Worm (Caenorhabditis elegans) whole organism, L2 larva: Measurements from ENCODE around the gene sre-56.

Experiments
- C34F6.9 ChIP-seq: fragments of 150-350 bp; optimal IDR thresholded peaks from 2 replicates; lab custom pipeline; 2014; ENCODE audit warnings: missing biosample characterization, missing genetic modification characterization
- F13H6.1 ChIP-seq: sonication (generic microtip); optimal IDR thresholded peaks from 2 replicates; lab custom pipeline; 2016; ENCODE audit warnings: missing genetic modification characterization, missing compliant biosample characterization
- Y55F3AM.14 ChIP-seq: fragments of 200-800 bp; sonication (Bioruptor generic); optimal IDR thresholded peaks from 2 replicates; lab custom pipeline; 2018; ENCODE audit warnings: mild to moderate bottlenecking, missing genetic modification characterization, missing compliant biosample characterization
- ZK546.5 ChIP-seq: sonication (generic microtip); optimal IDR thresholded peaks from 2 replicates; lab custom pipeline; 2017; ENCODE audit warnings: missing biosample characterization, missing genetic modification characterization
- alr-1 ChIP-seq: fragments of 150-350 bp; optimal IDR thresholded peaks from 2 replicates; lab custom pipeline; 2014; ENCODE audit warnings: missing biosample characterization, missing genetic modification characterization
- aly-2 ChIP-seq: fragments of 150-350 bp; optimal IDR thresholded peaks from 2 replicates; lab custom pipeline; 2014; ENCODE audit warnings: missing biosample characterization, missing genetic modification characterization
- blmp-1 ChIP-seq: sonication (generic microtip); optimal IDR thresholded peaks from 2 replicates; lab custom pipeline; 2017; ENCODE audit warnings: missing genetic modification characterization, mild to moderate bottlenecking, missing compliant biosample characterization, antibody characterized with exemption, moderate library complexity; ENCODE audit not compliant: insufficient read depth
- ceh-82 ChIP-seq: fragments of 150-350 bp; optimal IDR thresholded peaks from 2 replicates; lab custom pipeline; 2014; ENCODE audit warnings: missing biosample characterization, missing genetic modification characterization
- crh-2 ChIP-seq: sonication (generic microtip); optimal IDR thresholded peaks from 2 replicates; lab custom pipeline; 2017; ENCODE audit warnings: missing biosample characterization, missing genetic modification characterization
- dmd-4 ChIP-seq: sonication (generic microtip); optimal IDR thresholded peaks from 2 replicates; lab custom pipeline; 2017; ENCODE audit warnings: missing biosample characterization, missing genetic modification characterization
- egl-27 ChIP-seq: sonication (generic microtip); optimal IDR thresholded peaks from 3 replicates; lab custom pipeline; 2017; ENCODE audit warnings: missing biosample characterization, missing genetic modification reagents, missing genetic modification characterization
- elt-1 ChIP-seq: fragments of 150-350 bp; optimal IDR thresholded peaks from 2 replicates; lab custom pipeline; 2014; ENCODE audit warnings: missing biosample characterization, missing genetic modification characterization
- elt-3 ChIP-seq: sonication (generic microtip); optimal IDR thresholded peaks from 2 replicates; lab custom pipeline; 2017; ENCODE audit warnings: missing biosample characterization, missing genetic modification characterization
- fos-1 ChIP-seq: fragments of 150-350 bp; optimal IDR thresholded peaks from 2 replicates; lab custom pipeline; 2014; ENCODE audit warnings: missing biosample characterization, missing genetic modification characterization
- gmeb-1 ChIP-seq: fragments of 150-350 bp; optimal IDR thresholded peaks from 2 replicates; lab custom pipeline; 2014; ENCODE audit warnings: missing biosample characterization, missing genetic modification characterization
- lin-11 ChIP-seq: fragments of 150-350 bp; sonication (generic microtip); optimal IDR thresholded peaks from 2 replicates; lab custom pipeline; 2014; ENCODE audit warnings: missing biosample characterization, missing genetic modification characterization, inconsistent platforms, mixed read lengths
- lin-13 ChIP-seq: fragments of 150-350 bp; optimal IDR thresholded peaks from 2 replicates; lab custom pipeline; 2014; ENCODE audit warnings: missing biosample characterization, missing genetic modification reagents, missing genetic modification characterization
- lsy-2 ChIP-seq, 2 experiments: fragments of 150-350 bp in 1 of 2; sonication (generic microtip) in 1 of 2; optimal IDR thresholded peaks; 2 replicates each; lab custom pipeline; 2014 to 2017; ENCODE audit warnings: missing biosample characterization in 2 of 2, missing genetic modification characterization in 2 of 2
- mab-5 ChIP-seq: fragments of 150-350 bp; optimal IDR thresholded peaks from 2 replicates; lab custom pipeline; 2014; ENCODE audit warnings: missing biosample characterization, missing genetic modification characterization
- mbf-1 ChIP-seq: sonication (generic microtip); optimal IDR thresholded peaks from 2 replicates; lab custom pipeline; 2017; ENCODE audit warnings: missing biosample characterization, missing genetic modification characterization
- nhr-10 ChIP-seq: sonication (generic microtip); optimal IDR thresholded peaks from 2 replicates; lab custom pipeline; 2017; ENCODE audit warnings: missing biosample characterization, missing genetic modification characterization
- nhr-11 ChIP-seq: fragments of 150-350 bp; optimal IDR thresholded peaks from 2 replicates; lab custom pipeline; 2014; ENCODE audit warnings: missing biosample characterization, missing genetic modification characterization
- nhr-12 ChIP-seq: fragments of 150-350 bp; optimal IDR thresholded peaks from 2 replicates; lab custom pipeline; 2014; ENCODE audit warnings: missing biosample characterization, missing genetic modification characterization
- nhr-129 ChIP-seq: fragments of 150-350 bp; optimal IDR thresholded peaks from 2 replicates; lab custom pipeline; 2014; ENCODE audit warnings: missing biosample characterization, missing genetic modification characterization
- nhr-21 ChIP-seq: fragments of 150-350 bp; optimal IDR thresholded peaks from 2 replicates; lab custom pipeline; 2014; ENCODE audit warnings: missing biosample characterization, missing genetic modification characterization
- nhr-23 ChIP-seq: fragments of 150-350 bp; optimal IDR thresholded peaks from 2 replicates; lab custom pipeline; 2014; ENCODE audit warnings: missing biosample characterization, missing genetic modification reagents, missing genetic modification characterization
- nhr-237 ChIP-seq: fragments of 150-350 bp; optimal IDR thresholded peaks from 2 replicates; lab custom pipeline; 2014; ENCODE audit warnings: missing biosample characterization, missing genetic modification characterization
- nhr-25 ChIP-seq: fragments of 150-350 bp; sonication (generic microtip); optimal IDR thresholded peaks from 3 replicates; lab custom pipeline; 2014; ENCODE audit warnings: missing biosample characterization, missing genetic modification characterization
- nhr-6 ChIP-seq: fragments of 150-350 bp; optimal IDR thresholded peaks from 2 replicates; lab custom pipeline; 2014; ENCODE audit warnings: missing biosample characterization, missing genetic modification characterization
- sem-4 ChIP-seq: fragments of 150-350 bp; optimal IDR thresholded peaks from 2 replicates; lab custom pipeline; 2014; ENCODE audit warnings: missing biosample characterization, missing genetic modification reagents, missing genetic modification characterization
- skn-1 ChIP-seq: sonication (generic microtip); optimal IDR thresholded peaks from 2 replicates; lab custom pipeline; 2017; ENCODE audit warnings: missing biosample characterization, missing genetic modification characterization
- sma-3 ChIP-seq: sonication (generic microtip); optimal IDR thresholded peaks from 2 replicates; lab custom pipeline; 2016; ENCODE audit warnings: missing genetic modification reagents, missing genetic modification characterization, missing compliant biosample characterization
- sma-9 ChIP-seq, 2 experiments: fragments of 150-350 bp in 1 of 2; sonication (generic microtip) in 1 of 2; optimal IDR thresholded peaks; 2 replicates each; lab custom pipeline; 2014 to 2016; ENCODE audit warnings: missing genetic modification characterization in 2 of 2, mild to moderate bottlenecking in 1 of 2, missing biosample characterization in 1 of 2, missing compliant biosample characterization in 1 of 2, missing genetic modification reagents in 1 of 2, moderate library complexity in 1 of 2
- snpc-4 ChIP-seq: fragments of 150-350 bp; optimal IDR thresholded peaks from 2 replicates; lab custom pipeline; 2014; ENCODE audit warnings: missing biosample characterization, missing genetic modification characterization
- unc-39 ChIP-seq: fragments of 150-350 bp; optimal IDR thresholded peaks from 2 replicates; lab custom pipeline; 2014; ENCODE audit warnings: missing biosample characterization, missing genetic modification characterization
- unc-55 ChIP-seq: fragments of 150-350 bp; sonication (generic microtip); optimal IDR thresholded peaks from 3 replicates; lab custom pipeline; 2014; ENCODE audit warnings: missing biosample characterization, missing genetic modification reagents, missing genetic modification characterization
- unc-62 ChIP-seq: fragments of 150-350 bp; optimal IDR thresholded peaks from 2 replicates; lab custom pipeline; 2014; ENCODE audit warnings: missing biosample characterization, missing genetic modification reagents, missing genetic modification characterization
- zag-1 ChIP-seq: fragments of 150-350 bp; optimal IDR thresholded peaks from 2 replicates; lab custom pipeline; 2014; ENCODE audit warnings: missing biosample characterization, missing genetic modification characterization

sre-56 gene

DNA sequence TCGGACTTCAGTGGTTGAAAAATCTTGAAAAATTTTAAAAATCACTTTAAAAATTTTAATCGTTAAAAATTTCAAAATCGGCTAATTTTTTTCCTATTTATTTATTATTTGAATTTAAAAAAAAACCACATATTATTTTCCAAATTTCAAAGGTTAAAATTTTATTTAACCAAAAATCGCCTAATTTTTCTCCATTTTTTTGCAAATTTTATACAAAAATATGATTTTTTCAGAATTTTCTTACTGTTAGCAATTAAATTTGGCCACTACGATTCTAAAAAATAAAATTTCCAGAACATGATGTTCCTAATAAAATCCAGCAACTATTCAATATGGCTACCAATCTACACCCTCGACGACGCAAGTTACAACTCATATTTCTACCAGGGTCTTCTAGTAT lies 8.4 kb downstream of the sre-56 start, which contains the start of gene sre-54:
Gene sre-54 (plus strand): TSS at position 301 of the 400 bp plus-strand sequence.
- TF ChIP-seq unc-62 (GFP tag; lab: Kevin White, UChicago) (no peak), crh-2 (tag; lab: Kevin White, UChicago) (no peak), sma-9 (GFP tag; optimal IDR thresholded peaks at IDR 0.05; lab: Kevin White, UChicago) (no peak), sma-9 (tag; optimal IDR thresholded peaks at IDR 0.05; lab: Kevin White, UChicago) (no peak), elt-1 (tag; lab: Kevin White, UChicago) (no peak), nhr-23 (tag; lab: Kevin White, UChicago) (no peak), unc-39 (no peak)

DNA sequence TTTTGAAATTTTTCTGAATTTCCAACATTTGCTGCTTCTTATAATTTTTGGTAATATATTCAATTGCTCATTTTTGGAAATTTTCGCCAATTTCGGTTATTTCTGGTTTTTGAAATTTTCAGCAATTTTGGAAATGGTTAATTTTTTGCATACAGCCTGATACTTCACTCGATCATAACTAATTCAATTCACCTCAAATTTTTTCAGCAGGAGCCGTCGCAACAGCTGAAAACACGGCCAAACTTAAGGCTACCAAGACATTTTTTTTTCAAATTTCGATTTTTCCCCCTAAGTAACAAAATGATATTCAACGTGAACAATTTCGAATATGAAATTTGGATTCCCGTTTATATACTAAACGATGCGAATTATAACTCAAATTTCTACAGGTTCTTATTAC lies 11.2 kb downstream of the sre-56 start, which contains the start of gene sre-52:
Gene sre-52 (plus strand): TSS at position 301 of the 400 bp plus-strand sequence.
- no peak for TF ChIP-seq sem-4 (tag; lab: Kevin White, UChicago)
- no peak for TF ChIP-seq unc-39
- TF ChIP-seq ZK546.5 (tag; lab: Kevin White, UChicago), result no peak
- TF ChIP-seq nhr-11, result no peak
- no peak for TF ChIP-seq dmd-4
- TF ChIP-seq blmp-1, result no peak
- TF ChIP-seq lin-11 (tag; lab: Kevin White, UChicago), result no peak
- no peak for TF ChIP-seq zag-1
- TF ChIP-seq nhr-21, result no peak
- TF ChIP-seq nhr-12 (tag; lab: Kevin White, UChicago), result no peak
- no peak for TF ChIP-seq skn-1 (tag; lab: Kevin White, UChicago)
- no peak for TF ChIP-seq egl-27 (tag; lab: Kevin White, UChicago)
- TF ChIP-seq sma-9 (GFP tag; optimal IDR thresholded peaks at IDR 0.05; lab: Kevin White, UChicago), result no peak
- TF ChIP-seq sma-9 (tag; optimal IDR thresholded peaks at IDR 0.05; lab: Kevin White, UChicago), result no peak
- TF ChIP-seq aly-2, result no peak
- TF ChIP-seq, all 48 proteins: peak for 0

ce11 chrII:12339152-12339551 lies 14.9 kb downstream of the sre-56 start:
- TF ChIP-seq skn-1 (tag; lab: Kevin White, UChicago) (no peak), nhr-10 (tag; lab: Kevin White, UChicago) (no peak), F13H6.1 (tag; lab: Kevin White, UChicago) (peak; percentile 52), snpc-4 (tag; lab: Kevin White, UChicago) (peak; percentile 56), nhr-237 (tag; lab: Kevin White, UChicago) (no peak), egl-27 (tag; lab: Kevin White, UChicago) (peak; percentile 9), Y55F3AM.14 (GFP tag; lab: Kevin White, UChicago) (no peak), aly-2 (no peak), mbf-1 (no peak), blmp-1 (peak; percentile 4), nhr-129 (tag; lab: Kevin White, UChicago) (peak; percentile 69), nhr-12 (tag; lab: Kevin White, UChicago) (no peak), elt-3 (tag; lab: Kevin White, UChicago) (no peak), unc-39 (no peak), ZK546.5 (tag; lab: Kevin White, UChicago) (no peak), gmeb-1 (peak; percentile 69), alr-1 (no peak), crh-2 (tag; lab: Kevin White, UChicago) (peak; percentile 65), nhr-25 (tag; lab: Kevin White, UChicago) (peak; percentile 80), lin-13 (peak; percentile 69), nhr-6 (no peak), lsy-2 (tag; optimal IDR thresholded peaks at IDR 0.05; lab: Kevin White, UChicago) (peak; percentile 76 to 95), mab-5 (tag; lab: Kevin White, UChicago) (peak; percentile 62), C34F6.9 (tag; lab: Kevin White, UChicago) (peak; percentile 82), lin-11 (tag; lab: Kevin White, UChicago) (peak; percentile 59), sem-4 (tag; lab: Kevin White, UChicago) (no peak), unc-55 (GFP tag; lab: Kevin White, UChicago) (peak; percentile 85), ceh-82 (tag; lab: Kevin White, UChicago) (no peak), nhr-21 (peak; percentile 19), sma-3 (GFP tag; lab: Kevin White, UChicago) (peak; percentile 58), fos-1 (tag; lab: Kevin White, UChicago) (peak; percentile 71)
